Worm (Caenorhabditis elegans) whole organism, midembryonic: ENCODE measurements around the gene Y5F2A.4.
A peak's percentile ranks its signal among the peaks of the same experiment; 100 is the strongest.

Experiments
- T22C8.4 ChIP-seq: fragments of 200-800 bp; sonication (Bioruptor generic); IDR thresholded peaks from 2 replicates; pipeline ENCODE4 v1.3.6; 2022; ENCODE audit warnings: missing genetic modification characterization, missing compliant biosample characterization
- cog-1 ChIP-seq: sonication (generic microtip); optimal IDR thresholded peaks from 2 replicates; lab custom pipeline; 2016; ENCODE audit warnings: missing genetic modification characterization, missing compliant biosample characterization
- flt-1 ChIP-seq: fragments of 200-800 bp; sonication (Bioruptor generic); IDR thresholded peaks from 2 replicates; pipeline ENCODE4 v1.3.6; 2022; ENCODE audit warnings: missing genetic modification characterization, missing compliant biosample characterization
- klf-2 ChIP-seq: fragments of 200-800 bp; sonication (Bioruptor generic); conservative IDR thresholded peaks from 2 replicates; pipeline ENCODE4 v1.3.6; 2022; ENCODE audit warnings: missing genetic modification reagents, missing genetic modification characterization, missing compliant biosample characterization
- med-1 ChIP-seq: sonication (generic microtip); optimal IDR thresholded peaks from 2 replicates; lab custom pipeline; 2017; ENCODE audit warnings: missing genetic modification characterization, mild to moderate bottlenecking, missing compliant biosample characterization, antibody characterized with exemption, missing genetic modification reagents; ENCODE audit not compliant: insufficient read depth
- ref-1 ChIP-seq: fragments of 200-800 bp; sonication (Bioruptor generic); conservative IDR thresholded peaks from 2 replicates; pipeline ENCODE4 v1.3.6; 2022; ENCODE audit warnings: missing genetic modification reagents, missing genetic modification characterization, missing compliant biosample characterization
- tab-1 ChIP-seq: fragments of 200-800 bp; sonication (Bioruptor generic); IDR thresholded peaks from 2 replicates; pipeline ENCODE4 v1.3.6; 2022; ENCODE audit warnings: missing genetic modification characterization, missing compliant biosample characterization
- ztf-23 ChIP-seq: fragments of 200-800 bp; sonication (Bioruptor generic); IDR thresholded peaks from 2 replicates; pipeline ENCODE4 v1.3.6; 2022; ENCODE audit warnings: missing genetic modification reagents, missing genetic modification characterization, missing compliant biosample characterization
- ztf-29 ChIP-seq: fragments of 200-800 bp; sonication (Bioruptor generic); IDR thresholded peaks from 2 replicates; pipeline ENCODE4 v1.3.6; 2022; ENCODE audit warnings: missing genetic modification reagents, missing genetic modification characterization, missing compliant biosample characterization

Gene Y5F2A.4

ce11 chrIV:11094052-11094451, 15.7 kb upstream of the Y5F2A.4 start:
- no peak for TF ChIP-seq ref-1 (GFP tag; lab: Robert Waterston, UW)
- TF ChIP-seq klf-2 (GFP tag; lab: Robert Waterston, UW) = no peak
- no peak for TF ChIP-seq med-1 (GFP tag; lab: Kevin White, UChicago)
- no peak for TF ChIP-seq cog-1
- no peak for TF ChIP-seq flt-1 (GFP tag; lab: Robert Waterston, UW)

DNA sequence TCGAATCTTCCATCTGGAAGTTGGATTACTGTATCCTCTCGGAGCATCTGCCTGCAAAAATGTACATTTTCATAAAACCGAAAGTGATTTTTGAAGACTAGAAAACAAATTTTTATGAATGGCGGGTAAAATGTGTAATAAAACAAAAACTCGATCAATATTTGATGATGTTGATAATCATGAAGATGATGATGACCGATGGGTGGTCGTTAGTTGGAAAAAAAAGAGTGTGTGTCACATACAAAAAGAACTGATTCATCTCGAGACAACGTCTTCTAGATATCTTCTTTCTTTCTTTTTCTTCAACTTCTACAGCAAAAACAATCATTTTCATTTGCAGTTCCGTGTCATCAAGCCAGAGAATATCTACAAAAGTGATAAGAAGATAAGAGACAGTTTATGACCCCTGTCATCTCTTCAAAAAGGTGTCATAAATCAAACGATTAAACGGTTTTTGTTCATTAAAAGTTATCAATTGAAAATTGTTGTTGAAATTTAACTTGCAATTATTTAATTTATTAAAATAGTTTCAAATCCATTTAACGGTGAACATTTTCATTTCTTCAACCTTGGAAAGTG, 14.2 kb upstream of the Y5F2A.4 start, which contains the start of gene bcc-1:
bcc-1 (minus strand) TSS at position 51 of the 579 bp plus-strand sequence.
- TF ChIP-seq ztf-23 (no peak), tab-1 (GFP tag; lab: Robert Waterston, UW) (no peak), ref-1 (GFP tag; lab: Robert Waterston, UW) (no peak)

DNA sequence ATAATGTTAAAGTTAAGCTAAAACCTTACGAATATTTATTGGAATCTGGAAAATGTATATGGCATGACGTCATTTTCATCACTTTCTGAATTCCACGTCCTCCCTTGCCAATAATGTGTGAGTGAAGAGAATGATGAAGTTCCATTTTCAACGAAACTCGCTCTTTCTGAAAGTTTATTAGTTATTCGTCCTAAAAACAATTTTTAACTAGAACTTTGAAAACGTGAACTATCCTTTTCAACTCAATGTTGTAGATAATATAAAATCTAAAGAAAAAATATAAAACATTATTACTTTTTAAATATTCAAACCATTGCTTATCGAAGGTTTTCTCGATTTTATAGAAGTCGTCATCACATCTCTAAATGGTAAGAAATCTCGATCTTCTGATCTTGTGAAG, 11.1 kb upstream of the Y5F2A.4 start, which contains the start of gene M7.7:
M7.7 (plus strand) TSS at position 301 of the 400 bp plus-strand sequence.
- no peak for TF ChIP-seq cog-1
- no peak for TF ChIP-seq ref-1 (GFP tag; lab: Robert Waterston, UW)
- TF ChIP-seq ztf-23 = no peak
- TF ChIP-seq tab-1 (GFP tag; lab: Robert Waterston, UW) = no peak
- TF ChIP-seq T22C8.4 (GFP tag; lab: Robert Waterston, UW) = no peak
- TF ChIP-seq med-1 (GFP tag; lab: Kevin White, UChicago) = no peak
- TF ChIP-seq ztf-29 (GFP tag; lab: Robert Waterston, UW) = no peak

DNA sequence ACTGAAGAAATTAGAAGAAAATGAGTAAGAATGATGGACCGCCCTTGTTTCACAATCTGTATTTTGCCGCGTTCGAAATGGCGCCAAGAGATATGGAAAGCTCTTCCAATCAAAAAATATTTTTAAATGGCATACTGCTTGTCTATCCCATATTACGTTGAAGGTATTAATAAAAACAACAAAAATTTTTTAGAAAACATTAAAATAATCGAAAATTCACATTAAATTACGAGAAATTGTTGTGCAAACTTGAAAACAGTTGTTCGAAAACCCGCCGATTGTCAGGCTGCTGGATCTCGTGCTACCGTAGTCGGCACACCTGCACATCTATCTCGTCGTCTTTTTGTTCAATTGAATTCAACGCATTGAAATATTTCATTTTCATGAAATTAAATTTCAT, 5.2 kb upstream of the Y5F2A.4 start, which contains the start of gene klc-1:
klc-1 (plus strand) TSS at position 127 of the 400 bp plus-strand sequence.
- TF ChIP-seq ztf-23 (no peak), flt-1 (GFP tag; lab: Robert Waterston, UW) (no peak), cog-1 (no peak), T22C8.4 (GFP tag; lab: Robert Waterston, UW) (no peak), tab-1 (GFP tag; lab: Robert Waterston, UW) (no peak), ztf-29 (GFP tag; lab: Robert Waterston, UW) (no peak), klf-2 (GFP tag; lab: Robert Waterston, UW) (no peak), ref-1 (GFP tag; lab: Robert Waterston, UW) (no peak), med-1 (GFP tag; lab: Kevin White, UChicago) (no peak)

DNA sequence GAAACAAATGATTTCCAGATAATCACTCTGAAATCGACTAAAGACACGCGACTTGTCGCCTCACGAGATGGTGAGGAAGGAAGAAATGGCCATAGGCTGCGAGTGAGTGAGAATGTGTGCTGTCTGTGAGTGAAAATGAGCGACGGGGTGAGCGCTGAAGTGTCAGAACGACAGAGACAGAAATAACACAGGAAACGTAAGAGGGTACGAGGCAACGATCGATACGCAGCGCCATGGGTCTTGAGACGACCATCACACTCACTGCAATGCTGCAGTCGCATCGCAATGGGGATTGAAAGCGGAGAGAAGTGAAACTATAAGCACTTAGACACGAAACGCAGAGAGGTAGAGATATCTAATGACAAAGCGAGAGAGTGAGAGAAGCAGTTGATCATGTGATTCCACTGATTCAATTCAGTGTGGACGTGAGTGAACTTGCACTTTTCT, 4.4 kb upstream of the Y5F2A.4 start:
- TF ChIP-seq T22C8.4 (GFP tag; lab: Robert Waterston, UW) (peak; percentile 91), ztf-29 (GFP tag; lab: Robert Waterston, UW) (no peak), klf-2 (GFP tag; lab: Robert Waterston, UW) (no peak), ztf-23 (peak; percentile 70), cog-1 (peak; percentile 63)

- no peak for TF ChIP-seq ztf-23
- no peak for TF ChIP-seq flt-1 (GFP tag; lab: Robert Waterston, UW)
- TF ChIP-seq T22C8.4 (GFP tag; lab: Robert Waterston, UW) = no peak
- TF ChIP-seq ztf-29 (GFP tag; lab: Robert Waterston, UW) = no peak
- no peak for TF ChIP-seq tab-1 (GFP tag; lab: Robert Waterston, UW)
- TF ChIP-seq med-1 (GFP tag; lab: Kevin White, UChicago) = no peak
- TF ChIP-seq cog-1 = no peak
- no peak for TF ChIP-seq ref-1 (GFP tag; lab: Robert Waterston, UW)
- TF ChIP-seq klf-2 (GFP tag; lab: Robert Waterston, UW) = no peak
Measured at ce11 chrIV:11082153-11082552, 3.8 kb upstream of the Y5F2A.4 start, which contains the start of gene let-70. Gene let-70 (minus strand): TSS chrIV:11082253.

- TF ChIP-seq ztf-23 (no peak), ref-1 (GFP tag; lab: Robert Waterston, UW) (no peak), klf-2 (GFP tag; lab: Robert Waterston, UW) (no peak), ztf-29 (GFP tag; lab: Robert Waterston, UW) (no peak), flt-1 (GFP tag; lab: Robert Waterston, UW) (no peak), cog-1 (no peak), med-1 (GFP tag; lab: Kevin White, UChicago) (no peak), tab-1 (GFP tag; lab: Robert Waterston, UW) (no peak), T22C8.4 (GFP tag; lab: Robert Waterston, UW) (no peak)
Measured at ce11 chrIV:11080823-11081285, 2.5 kb upstream of the Y5F2A.4 start, which contains the start of gene atg-7. Gene atg-7 (minus strand): TSS chrIV:11081055.

ce11 chrIV:11068314-11068713, 10.1 kb downstream of the Y5F2A.4 start:
- TF ChIP-seq klf-2 (GFP tag; lab: Robert Waterston, UW) = no peak

DNA sequence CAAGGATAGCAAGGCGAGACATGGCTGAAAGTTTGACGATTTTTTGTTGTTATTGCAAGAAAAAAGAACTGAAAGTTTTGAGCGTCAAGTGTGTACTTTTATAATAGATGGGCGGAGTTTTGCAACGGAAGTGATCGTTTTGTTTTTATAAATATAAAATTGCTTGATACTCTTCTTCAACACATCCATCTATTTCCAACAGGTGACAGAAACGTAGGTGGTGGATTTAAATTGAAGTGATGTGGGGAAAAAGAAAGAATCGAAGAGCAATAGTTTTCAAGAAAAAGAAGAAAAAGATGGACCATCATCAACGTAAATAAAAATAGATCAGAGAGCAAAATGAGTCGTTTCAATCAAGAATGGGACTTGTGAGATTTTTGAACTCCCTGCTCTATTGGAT, 11.4 kb downstream of the Y5F2A.4 start, which contains the start of gene ttr-17:
ttr-17 (minus strand) TSS at position 24 of the 400 bp plus-strand sequence.
- TF ChIP-seq med-1 (GFP tag; lab: Kevin White, UChicago) = no peak
- no peak for TF ChIP-seq ztf-23
- no peak for TF ChIP-seq tab-1 (GFP tag; lab: Robert Waterston, UW)
- TF ChIP-seq ref-1 (GFP tag; lab: Robert Waterston, UW) = no peak
- TF ChIP-seq klf-2 (GFP tag; lab: Robert Waterston, UW) = no peak
- no peak for TF ChIP-seq flt-1 (GFP tag; lab: Robert Waterston, UW)
- no peak for TF ChIP-seq ztf-29 (GFP tag; lab: Robert Waterston, UW)
- no peak for TF ChIP-seq T22C8.4 (GFP tag; lab: Robert Waterston, UW)

DNA sequence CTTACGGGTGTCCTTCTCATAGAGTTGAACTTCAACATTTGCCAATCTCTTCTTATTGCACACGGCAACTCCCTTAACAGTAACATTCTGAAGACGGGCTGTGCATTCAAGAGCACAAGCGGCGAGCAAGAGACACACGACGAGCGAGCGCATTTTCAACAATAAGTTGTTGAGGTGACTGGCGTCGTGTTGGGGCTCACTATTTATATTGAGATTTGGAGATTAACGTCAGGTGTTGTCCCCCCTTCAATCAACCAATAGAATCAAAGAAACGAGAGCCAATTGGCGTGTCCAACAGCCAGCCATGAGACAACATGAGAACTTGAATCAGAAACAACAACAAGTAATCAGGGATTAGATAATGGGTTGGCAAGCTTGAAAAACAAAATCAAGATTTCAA, 14.4 kb downstream of the Y5F2A.4 start, which contains the start of gene ttr-16:
ttr-16 (minus strand) TSS at position 176 of the 400 bp plus-strand sequence.
- no peak for TF ChIP-seq cog-1
- no peak for TF ChIP-seq ztf-23
- TF ChIP-seq tab-1 (GFP tag; lab: Robert Waterston, UW) = no peak
- no peak for TF ChIP-seq ref-1 (GFP tag; lab: Robert Waterston, UW)
- 0 out of 2 replicates have a peak, but pooled peaks have one; percentile 5 for TF ChIP-seq flt-1 (GFP tag; lab: Robert Waterston, UW)
